Fruit fly (Drosophila melanogaster): Measurements from ENCODE around the gene mnb.

dm6 chrX:17914508-17914907 lies 27.5 kb upstream of the mnb start:
- no peak for TF ChIP-seq CG8478 (optimal IDR thresholded peaks at IDR 0.05)
- no peak for TF ChIP-seq CTCF (optimal IDR thresholded peaks at IDR 0.05)
